Fruit fly (Drosophila melanogaster) whole organism, adult: ENCODE measurements around the gene Apoltp.

Experiments used
- CG11617 ChIP-seq: fragments of 200-800 bp; sonication (Bioruptor generic); optimal IDR thresholded peaks from 2 replicates; lab custom pipeline; 2017; ENCODE audit warnings: mild to moderate bottlenecking, missing biosample characterization, missing genetic modification reagents, missing genetic modification characterization
- CG12768 ChIP-seq: fragments of 200-800 bp; sonication (Bioruptor generic); optimal IDR thresholded peaks from 2 replicates; lab custom pipeline; 2017; ENCODE audit warnings: missing biosample characterization, missing genetic modification characterization, mild to moderate bottlenecking, moderate library complexity, missing genetic modification reagents
- CG14711 ChIP-seq: fragments of 200-800 bp; sonication (Bioruptor generic); optimal IDR thresholded peaks from 2 replicates; lab custom pipeline; 2018; ENCODE audit warnings: missing biosample characterization, mild to moderate bottlenecking, missing genetic modification characterization, moderate library complexity
- CG1620 ChIP-seq: fragments of 200-800 bp; sonication (Bioruptor generic); optimal IDR thresholded peaks from 2 replicates; lab custom pipeline; 2016; ENCODE audit warnings: missing biosample characterization, missing genetic modification characterization
- CG33017 ChIP-seq: fragments of 200-800 bp; sonication (Bioruptor generic); optimal IDR thresholded peaks from 2 replicates; lab custom pipeline; 2018; ENCODE audit warnings: missing biosample characterization, mild to moderate bottlenecking, missing genetic modification characterization, moderate library complexity
- CG5204 ChIP-seq: fragments of 200-800 bp; sonication (Bioruptor generic); optimal IDR thresholded peaks from 2 replicates; lab custom pipeline; 2016; ENCODE audit warnings: missing biosample characterization, missing genetic modification characterization
- CG7045 ChIP-seq: fragments of 200-800 bp; sonication (Bioruptor generic); optimal IDR thresholded peaks from 2 replicates; lab custom pipeline; 2017; ENCODE audit warnings: missing biosample characterization, mild to moderate bottlenecking, missing genetic modification characterization
- CG7101 ChIP-seq: fragments of 200-800 bp; sonication (Bioruptor generic); optimal IDR thresholded peaks from 2 replicates; lab custom pipeline; 2018; ENCODE audit warnings: missing biosample characterization, mild to moderate bottlenecking, missing genetic modification characterization, moderate library complexity
- Clk ChIP-seq: fragments of 200-800 bp; sonication (Bioruptor generic); optimal IDR thresholded peaks from 2 replicates; lab custom pipeline; 2017; ENCODE audit warnings: missing biosample characterization, missing genetic modification characterization
- Crg-1 ChIP-seq: fragments of 200-800 bp; sonication (Bioruptor generic); optimal IDR thresholded peaks from 2 replicates; lab custom pipeline; 2016; ENCODE audit warnings: missing biosample characterization, missing genetic modification characterization
- Hr96 ChIP-seq: fragments of 200-800 bp; sonication (Bioruptor generic); optimal IDR thresholded peaks from 2 replicates; lab custom pipeline; 2016; ENCODE audit warnings: missing biosample characterization, missing genetic modification characterization
- Mnt ChIP-seq: fragments of 200-800 bp; sonication (Bioruptor generic); optimal IDR thresholded peaks from 2 replicates; lab custom pipeline; 2016; ENCODE audit warnings: missing biosample characterization, mild to moderate bottlenecking, missing genetic modification characterization
- bab1 ChIP-seq: fragments of 200-800 bp; sonication (Bioruptor generic); optimal IDR thresholded peaks from 3 replicates; lab custom pipeline; 2019; ENCODE audit warnings: missing biosample characterization, mild to moderate bottlenecking, missing genetic modification characterization, moderate library complexity
- cic ChIP-seq: fragments of 200-800 bp; sonication (Bioruptor generic); optimal IDR thresholded peaks from 2 replicates; lab custom pipeline; 2017; ENCODE audit warnings: missing biosample characterization, mild to moderate bottlenecking, missing genetic modification characterization, moderate library complexity
- cnc ChIP-seq, 2 experiments: fragments of >200 bp; optimal IDR thresholded peaks; 2 replicates each; lab custom pipeline; 2017
- kay ChIP-seq: fragments of 200-800 bp; sonication (Bioruptor generic); peaks from one replicate; lab custom pipeline; 2016; ENCODE audit warnings: missing biosample characterization, missing genetic modification characterization, borderline replicate concordance
- ovo ChIP-seq: fragments of 200-800 bp; sonication (Bioruptor generic); optimal IDR thresholded peaks from 2 replicates; lab custom pipeline; 2016; ENCODE audit warnings: missing biosample characterization, missing genetic modification characterization
- pad ChIP-seq: fragments of 200-800 bp; sonication (Bioruptor generic); optimal IDR thresholded peaks from 3 replicates; lab custom pipeline; 2017; ENCODE audit warnings: missing biosample characterization, missing genetic modification characterization, mild to moderate bottlenecking, moderate library complexity, missing genetic modification reagents
- tj ChIP-seq: fragments of 200-800 bp; sonication (Bioruptor generic); optimal IDR thresholded peaks from 3 replicates; lab custom pipeline; 2017; ENCODE audit warnings: missing biosample characterization, mild to moderate bottlenecking, missing genetic modification characterization, moderate library complexity
- toe ChIP-seq: fragments of 200-800 bp; sonication (Bioruptor generic); optimal IDR thresholded peaks from 2 replicates; lab custom pipeline; 2016; ENCODE audit warnings: missing biosample characterization, missing genetic modification characterization

Gene Apoltp

dm6 chr2L:9601220-9601619 lies 32.8 kb upstream of the Apoltp start:
- TF ChIP-seq bab1 (no peak), CG33017 (tag; lab: Kevin White, UChicago) (no peak), toe (GFP tag; lab: Kevin White, UChicago) (no peak), Hr96 (GFP tag; lab: Kevin White, UChicago) (no peak), CG7101 (tag; lab: Kevin White, UChicago) (no peak), tj (no peak), pad (GFP tag; lab: Kevin White, UChicago) (no peak), cic (GFP tag; lab: Kevin White, UChicago) (no peak), CG14711 (tag; lab: Kevin White, UChicago) (no peak)

- no peak for TF ChIP-seq pad (GFP tag; lab: Kevin White, UChicago)
- TF ChIP-seq tj: no peak
- TF ChIP-seq Mnt (GFP tag; lab: Kevin White, UChicago): no peak
- TF ChIP-seq CG7045 (GFP tag; lab: Kevin White, UChicago): no peak
- no peak for TF ChIP-seq CG33017 (tag; lab: Kevin White, UChicago)
- no peak for TF ChIP-seq CG1620
- no peak for TF ChIP-seq CG12768 (GFP tag; lab: Kevin White, UChicago)
- no peak for TF ChIP-seq Clk
- no peak for TF ChIP-seq Hr96 (GFP tag; lab: Kevin White, UChicago)
- TF ChIP-seq CG5204 (GFP tag; lab: Kevin White, UChicago): no peak
Observed at dm6 chr2L:9602103-9602502, 31.9 kb upstream of the Apoltp start.

DNA sequence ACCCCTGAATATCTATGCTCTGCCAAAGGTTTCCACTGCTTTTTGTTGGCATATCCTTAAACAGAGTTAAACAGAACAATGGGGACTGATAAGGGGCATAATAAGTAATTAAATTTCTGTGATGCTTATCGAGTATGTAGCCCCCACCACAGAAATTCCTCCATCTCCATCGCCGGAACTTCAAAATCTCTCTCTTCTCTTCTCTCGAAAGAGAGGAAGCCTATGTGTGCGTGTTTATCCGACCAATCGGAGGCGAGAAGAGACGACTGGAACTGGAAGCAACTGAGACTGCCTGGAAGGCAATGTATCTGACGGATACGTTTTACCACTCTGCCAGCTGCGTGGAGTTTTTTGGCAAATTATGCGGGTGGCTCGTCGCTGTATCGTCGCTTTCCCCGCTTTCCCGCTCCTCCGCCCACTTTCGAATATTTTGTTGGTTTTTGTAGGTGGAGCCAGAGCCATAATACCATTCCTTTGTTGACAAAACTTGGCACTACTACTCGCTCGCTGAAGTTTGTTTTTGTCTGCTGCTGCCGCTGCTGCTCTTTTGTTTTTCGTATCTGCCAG lies 25.9 kb upstream of the Apoltp start, which contains the start of gene gcm2:
TSS of gene gcm2 (plus strand) at position 566 of the 567 bp plus-strand sequence.
- TF ChIP-seq pad (GFP tag; lab: Kevin White, UChicago) (no peak), CG11617 (GFP tag; lab: Kevin White, UChicago) (no peak), Clk (no peak), toe (GFP tag; lab: Kevin White, UChicago) (no peak), Hr96 (GFP tag; lab: Kevin White, UChicago) (no peak), CG12768 (GFP tag; lab: Kevin White, UChicago) (no peak), Crg-1 (GFP tag; lab: Kevin White, UChicago) (no peak)

dm6 chr2L:9609337-9609856 lies 24.6 kb upstream of the Apoltp start:
- no peak for TF ChIP-seq Clk
- TF ChIP-seq toe (GFP tag; lab: Kevin White, UChicago): no peak
- no peak for TF ChIP-seq CG5204 (GFP tag; lab: Kevin White, UChicago)
- TF ChIP-seq Hr96 (GFP tag; lab: Kevin White, UChicago): no peak
- TF ChIP-seq CG12768 (GFP tag; lab: Kevin White, UChicago): no peak

dm6 chr2L:9612654-9613005 lies 21.3 kb upstream of the Apoltp start:
- TF ChIP-seq cic (GFP tag; lab: Kevin White, UChicago) (no peak), CG7045 (GFP tag; lab: Kevin White, UChicago) (no peak), kay (no peak), toe (GFP tag; lab: Kevin White, UChicago) (no peak), CG1620 (no peak), pad (GFP tag; lab: Kevin White, UChicago) (no peak), CG11617 (GFP tag; lab: Kevin White, UChicago) (no peak), tj (no peak), ovo (GFP tag; lab: Kevin White, UChicago) (no peak), Clk (no peak), Crg-1 (GFP tag; lab: Kevin White, UChicago) (no peak), bab1 (no peak), CG7101 (tag; lab: Kevin White, UChicago) (no peak), cnc (optimal IDR thresholded peaks at IDR 0.05; lab: Kevin White, UChicago) (no peak), CG5204 (GFP tag; lab: Kevin White, UChicago) (no peak)

dm6 chr2L:9613006-9613690 lies 20.8 kb upstream of the Apoltp start, which contains the start of gene Trx2:
Gene Trx2 (plus strand): TSS chr2L:9613166.
- TF ChIP-seq kay: peak; percentile 18
- peak; percentile 48 for TF ChIP-seq ovo (GFP tag; lab: Kevin White, UChicago)
- peak; percentile 55 for TF ChIP-seq CG12768 (GFP tag; lab: Kevin White, UChicago)
- TF ChIP-seq Mnt (GFP tag; lab: Kevin White, UChicago): peak; percentile 77
- TF ChIP-seq pad (GFP tag; lab: Kevin White, UChicago): no peak
- no peak for TF ChIP-seq CG7101 (tag; lab: Kevin White, UChicago)
- TF ChIP-seq CG5204 (GFP tag; lab: Kevin White, UChicago): no peak
- no peak for TF ChIP-seq CG14711 (tag; lab: Kevin White, UChicago)
- TF ChIP-seq bab1: peak; percentile 46
- TF ChIP-seq cic (GFP tag; lab: Kevin White, UChicago): peak; percentile 61
- TF ChIP-seq CG33017 (tag; lab: Kevin White, UChicago): peak; percentile 64
- TF ChIP-seq toe (GFP tag; lab: Kevin White, UChicago): peak; percentile 30
- peak; percentile 58 for TF ChIP-seq CG1620
- peak; percentile 65 for TF ChIP-seq Hr96 (GFP tag; lab: Kevin White, UChicago)
- TF ChIP-seq Crg-1 (GFP tag; lab: Kevin White, UChicago): peak; percentile 20
- TF ChIP-seq tj: peak; percentile 27
- TF ChIP-seq CG7045 (GFP tag; lab: Kevin White, UChicago): no peak
- TF ChIP-seq CG11617 (GFP tag; lab: Kevin White, UChicago): peak; percentile 13
